Fruit fly (Drosophila melanogaster): ENCODE measurements around the gene MESK4.

MESK4 gene

DNA sequence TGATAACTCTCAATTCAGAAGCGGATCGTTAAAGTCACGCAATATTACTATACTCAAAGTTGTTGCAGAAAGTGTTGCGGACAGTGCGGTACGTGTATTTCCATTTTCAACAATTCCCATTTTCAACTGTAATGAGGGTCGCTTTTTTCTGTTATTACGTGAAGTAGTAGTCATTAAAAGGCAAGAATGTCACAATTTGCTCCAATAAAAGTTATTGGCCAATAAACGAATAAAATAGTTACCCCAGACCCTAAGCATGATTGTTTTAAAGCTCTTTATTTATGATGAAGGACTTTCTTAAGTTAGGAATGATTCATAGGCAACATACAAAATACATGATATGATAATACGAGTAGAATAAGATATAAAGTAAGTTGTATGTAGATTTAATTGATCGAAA lies 18.7 kb downstream of the MESK4 start:
- TF ChIP-seq CG17801 (GFP tag; optimal IDR thresholded peaks at IDR 0.05; ENCODE audit: partially characterized antibody), result no peak

DNA sequence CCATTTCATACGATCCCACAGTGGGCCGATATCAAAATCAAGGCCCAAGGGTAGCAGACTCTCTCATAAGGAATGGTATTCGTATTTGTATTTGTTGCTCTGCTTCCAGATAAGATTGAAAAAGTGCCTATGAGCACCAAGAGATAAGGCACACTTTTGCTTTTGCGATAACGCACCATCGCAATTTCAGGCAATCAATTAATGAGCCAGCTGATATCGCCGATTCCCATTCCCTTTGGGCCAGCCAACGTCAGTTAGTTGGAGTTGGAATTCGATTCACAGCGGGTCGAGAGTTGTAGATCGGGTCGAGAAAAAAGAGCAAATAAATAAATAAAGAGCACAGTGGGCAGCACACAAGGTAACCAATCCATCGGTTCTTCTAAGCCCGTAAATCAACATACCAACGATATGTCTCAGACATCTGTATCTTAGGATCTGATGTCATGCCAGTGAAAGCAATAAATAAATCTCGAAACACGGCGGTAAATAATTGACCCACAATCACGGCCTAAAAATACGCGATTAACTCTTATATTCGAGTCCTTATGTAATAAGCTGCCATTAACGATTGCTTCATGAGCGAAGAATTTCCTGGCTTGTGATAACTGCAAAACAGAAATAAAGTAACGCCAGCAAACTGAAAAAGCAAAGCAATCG lies 19.5 kb downstream of the MESK4 start, which contains the start of gene CG8907:
CG8907 (plus strand) TSS at position 252 of the 657 bp plus-strand sequence.
- no peak for TF ChIP-seq CG17801 (GFP tag; optimal IDR thresholded peaks at IDR 0.05; ENCODE audit: partially characterized antibody)

dm6 chr3R:17008675-17009022 lies 20.0 kb downstream of the MESK4 start:
- TF ChIP-seq CG17801 (GFP tag; optimal IDR thresholded peaks at IDR 0.05; ENCODE audit: partially characterized antibody), result no peak

dm6 chr3R:17014276-17014675 lies 25.7 kb downstream of the MESK4 start, which contains the start of gene Pxd:
Gene Pxd (plus strand): TSS chr3R:17014576.
- no peak for TF ChIP-seq CG17801 (GFP tag; optimal IDR thresholded peaks at IDR 0.05; ENCODE audit: partially characterized antibody)

- no peak for TF ChIP-seq CG17801 (GFP tag; optimal IDR thresholded peaks at IDR 0.05; ENCODE audit: partially characterized antibody)
Observed at dm6 chr3R:17016193-17016592, 27.6 kb downstream of the MESK4 start.

dm6 chr3R:17018902-17019527 lies 30.4 kb downstream of the MESK4 start:
- TF ChIP-seq CG17801 (GFP tag; optimal IDR thresholded peaks at IDR 0.05; ENCODE audit: partially characterized antibody), result no peak

dm6 chr3R:17020956-17021355 lies 32.3 kb downstream of the MESK4 start, which contains the start of gene Adsl:
Gene Adsl (minus strand): TSS chr3R:17021120.
- TF ChIP-seq CG17801 (GFP tag; optimal IDR thresholded peaks at IDR 0.05; ENCODE audit: partially characterized antibody), result peak; percentile 85

DNA sequence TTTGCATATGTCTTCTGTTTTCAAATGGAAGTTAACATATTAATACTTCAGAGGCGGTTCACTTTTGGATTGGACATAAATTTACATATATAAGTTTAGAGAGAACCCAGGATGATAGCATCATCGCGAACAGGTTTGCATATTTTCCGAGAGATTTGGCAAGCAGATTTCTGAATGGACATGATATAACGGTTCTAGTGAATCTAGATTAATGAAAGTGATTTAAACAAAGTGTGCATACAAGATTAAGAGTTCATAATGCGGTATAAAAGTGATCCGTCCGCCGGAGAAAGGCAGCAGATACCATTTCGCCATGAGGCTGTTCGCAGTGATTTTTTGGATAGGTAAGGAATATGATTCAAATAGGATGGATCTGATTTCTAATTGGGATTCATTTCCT lies 39.8 kb downstream of the MESK4 start, which contains the start of gene CG5225:
CG5225 (plus strand) TSS at position 301 of the 400 bp plus-strand sequence.
- no peak for TF ChIP-seq CG17801 (GFP tag; optimal IDR thresholded peaks at IDR 0.05; ENCODE audit: partially characterized antibody)

DNA sequence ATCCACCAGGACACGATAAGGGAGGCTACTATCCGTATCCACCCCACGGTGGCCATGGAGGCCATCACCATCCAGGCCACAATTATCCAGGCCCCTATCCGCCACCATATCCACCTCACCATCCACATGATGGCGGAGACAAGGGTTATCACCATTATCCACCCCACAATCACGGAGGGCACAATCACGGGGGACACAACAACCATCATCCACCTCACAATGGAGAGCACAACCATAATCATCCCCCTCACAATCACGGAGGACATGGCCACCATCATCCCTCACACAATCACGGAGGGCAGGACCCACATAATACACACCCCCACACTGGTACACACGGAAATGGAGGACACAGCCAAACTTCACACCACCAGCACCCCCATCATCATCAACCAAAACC lies 41.2 kb downstream of the MESK4 start:
- no peak for TF ChIP-seq CG17801 (GFP tag; optimal IDR thresholded peaks at IDR 0.05; ENCODE audit: partially characterized antibody)

DNA sequence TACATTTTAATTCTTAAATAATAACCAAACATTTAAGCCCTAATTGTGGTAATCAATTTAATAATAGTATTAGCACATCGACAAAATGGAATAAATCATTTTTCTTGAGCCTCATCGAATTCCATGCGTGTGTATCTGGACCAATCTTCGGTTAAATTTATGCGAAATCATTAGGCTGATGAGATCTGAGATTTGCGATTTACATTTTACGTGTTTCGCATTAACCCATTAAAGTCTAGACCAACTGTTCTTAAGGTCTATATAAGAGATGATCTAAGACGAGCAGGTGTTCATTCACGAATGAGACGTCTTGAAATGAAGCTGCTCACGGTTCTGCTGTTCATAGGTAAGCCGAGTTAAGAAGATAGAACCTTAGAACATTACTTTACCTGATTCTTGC lies 42.9 kb downstream of the MESK4 start, which contains the start of gene CG31268:
CG31268 (plus strand) TSS at position 301 of the 400 bp plus-strand sequence.
- no peak for TF ChIP-seq CG17801 (GFP tag; optimal IDR thresholded peaks at IDR 0.05; ENCODE audit: partially characterized antibody)

DNA sequence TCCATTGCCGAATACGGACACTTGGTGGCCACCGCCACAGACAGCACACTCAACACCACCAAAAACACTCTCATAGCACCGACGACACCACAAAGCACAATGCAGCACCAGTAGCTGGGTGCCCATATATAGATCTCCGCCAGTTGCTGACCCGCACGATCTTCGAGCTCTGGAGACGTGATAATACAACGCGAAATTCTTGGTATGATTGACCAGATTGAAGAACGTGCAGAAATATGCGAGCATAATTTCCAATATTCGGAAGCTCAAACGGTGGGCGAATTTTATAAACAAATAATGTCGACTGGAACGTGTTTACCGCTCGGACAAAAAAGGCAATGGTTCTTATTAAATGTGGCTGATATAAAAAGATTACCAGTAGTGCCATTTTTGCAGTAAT lies 47.3 kb downstream of the MESK4 start, which contains the start of gene CG4009:
CG4009 (minus strand) TSS at position 101 of the 400 bp plus-strand sequence.
- no peak for TF ChIP-seq CG17801 (GFP tag; optimal IDR thresholded peaks at IDR 0.05; ENCODE audit: partially characterized antibody)
